Worm (Caenorhabditis elegans) whole organism, L4 larva: ENCODE data around the gene F43G6.16.
"Not testable (repeated sequence)": the region's sequence is repeated elsewhere in the genome, so short reads cannot be mapped to it uniquely, and the experiment has no call there.

Experiments used
- D1046.2 ChIP-seq: fragments of 200-800 bp; sonication (Bioruptor generic); IDR thresholded peaks from 2 replicates; pipeline ENCODE4 v1.3.6; 2022; ENCODE audit warnings: missing genetic modification characterization, missing compliant biosample characterization
- F10B5.3 ChIP-seq: sonication (generic microtip); optimal IDR thresholded peaks from 2 replicates; lab custom pipeline; 2016; ENCODE audit warnings: mild to moderate bottlenecking, missing genetic modification characterization, missing compliant biosample characterization
- F26F4.8 ChIP-seq: fragments of 200-800 bp; sonication (Bioruptor generic); conservative IDR thresholded peaks from 2 replicates; pipeline ENCODE4 v1.3.6; 2022; ENCODE audit warnings: missing genetic modification characterization, missing compliant biosample characterization
- Y105C5A.15 ChIP-seq: fragments of 200-800 bp; sonication (Bioruptor generic); IDR thresholded peaks from 2 replicates; pipeline ENCODE4 v1.3.6; 2022; ENCODE audit warnings: missing genetic modification characterization, missing compliant biosample characterization
- ZK337.2 ChIP-seq: fragments of 200-800 bp; sonication (Bioruptor generic); IDR thresholded peaks from 2 replicates; pipeline ENCODE4 v1.3.6; 2022; ENCODE audit warnings: missing genetic modification reagents, missing genetic modification characterization, missing compliant biosample characterization
- ceh-20 ChIP-seq: fragments of 200-800 bp; sonication (Bioruptor generic); IDR thresholded peaks from 2 replicates; pipeline ENCODE4 v1.3.6; 2022; ENCODE audit warnings: missing genetic modification reagents, missing genetic modification characterization, missing compliant biosample characterization
- ceh-32 ChIP-seq: sonication (generic microtip); optimal IDR thresholded peaks from 2 replicates; lab custom pipeline; 2016; ENCODE audit warnings: mild to moderate bottlenecking, missing genetic modification characterization, missing compliant biosample characterization; ENCODE audit not compliant: poor library complexity
- ceh-44 ChIP-seq: fragments of 200-800 bp; sonication (Bioruptor generic); IDR thresholded peaks from 2 replicates; pipeline ENCODE4 v1.3.6; 2022; ENCODE audit warnings: missing genetic modification reagents, missing genetic modification characterization, missing compliant biosample characterization
- ctbp-1 ChIP-seq: fragments of 200-800 bp; sonication (Bioruptor generic); IDR thresholded peaks from 2 replicates; pipeline ENCODE4 v1.3.6; 2022; ENCODE audit warnings: missing genetic modification reagents, missing genetic modification characterization, missing compliant biosample characterization
- daf-16 ChIP-seq, 3 experiments: sonication (generic microtip); optimal IDR thresholded peaks; 2 replicates each; lab custom pipeline; 2016 to 2017; ENCODE audit warnings: missing genetic modification characterization in 3 of 3, missing genetic modification reagents in 3 of 3, mild to moderate bottlenecking in 2 of 3, missing compliant biosample characterization in 2 of 3, missing biosample characterization in 1 of 3, moderate library complexity in 1 of 3
- daf-19 ChIP-seq: fragments of 200-800 bp; sonication (Bioruptor generic); conservative IDR thresholded peaks from 2 replicates; pipeline ENCODE4 v1.3.6; 2022; ENCODE audit warnings: missing genetic modification characterization, missing compliant biosample characterization
- dmd-6 ChIP-seq: fragments of 200-800 bp; sonication (Bioruptor generic); IDR thresholded peaks from 2 replicates; pipeline ENCODE4 v1.3.6; 2022; ENCODE audit warnings: missing genetic modification reagents, missing genetic modification characterization, missing compliant biosample characterization
- dmd-8 ChIP-seq: fragments of 200-800 bp; sonication (Bioruptor generic); IDR thresholded peaks from 2 replicates; pipeline ENCODE4 v1.3.6; 2022; ENCODE audit warnings: missing genetic modification characterization, missing compliant biosample characterization
- dmd-9 ChIP-seq: fragments of 200-800 bp; sonication (Bioruptor generic); IDR thresholded peaks from 2 replicates; pipeline ENCODE4 v1.3.6; 2022; ENCODE audit warnings: missing genetic modification reagents, missing genetic modification characterization, missing compliant biosample characterization
- dpl-1 ChIP-seq: fragments of 150-350 bp; optimal IDR thresholded peaks from 2 replicates; lab custom pipeline; 2014; ENCODE audit warnings: missing biosample characterization, missing genetic modification reagents, missing genetic modification characterization
- duxl-1 ChIP-seq: sonication (generic microtip); optimal IDR thresholded peaks from 2 replicates; lab custom pipeline; 2016; ENCODE audit warnings: mild to moderate bottlenecking, missing genetic modification characterization, moderate library complexity, missing compliant biosample characterization; ENCODE audit not compliant: poor library complexity
- gei-8 ChIP-seq: fragments of 200-800 bp; sonication (Bioruptor generic); optimal IDR thresholded peaks from 2 replicates; lab custom pipeline; 2018; ENCODE audit warnings: mild to moderate bottlenecking, missing genetic modification characterization, missing compliant biosample characterization
- hif-1 ChIP-seq, 2 experiments: sonication (generic microtip); optimal IDR thresholded peaks; 2 replicates each; lab custom pipeline; 2016 to 2017; ENCODE audit warnings: missing compliant biosample characterization in 2 of 2, missing genetic modification characterization in 2 of 2, missing genetic modification reagents in 2 of 2, missing genotype in 2 of 2, mild to moderate bottlenecking in 1 of 2
- hlh-11 ChIP-seq: fragments of 200-800 bp; sonication (Bioruptor generic); optimal IDR thresholded peaks from 2 replicates; lab custom pipeline; 2018; ENCODE audit warnings: mild to moderate bottlenecking, missing genetic modification characterization, missing compliant biosample characterization
- hlh-30 ChIP-seq: sonication (generic microtip); optimal IDR thresholded peaks from 2 replicates; lab custom pipeline; 2017; ENCODE audit warnings: antibody characterized with exemption, mild to moderate bottlenecking, missing genetic modification characterization, missing compliant biosample characterization; ENCODE audit not compliant: insufficient read depth
- jun-1 ChIP-seq: fragments of 150-350 bp; optimal IDR thresholded peaks from 2 replicates; lab custom pipeline; 2014; ENCODE audit warnings: missing biosample characterization, missing genetic modification reagents, missing genetic modification characterization
- lin-13 ChIP-seq: fragments of 150-350 bp; optimal IDR thresholded peaks from 2 replicates; lab custom pipeline; 2014; ENCODE audit warnings: missing biosample characterization, missing genetic modification reagents, missing genetic modification characterization
- lir-3 ChIP-seq: sonication (generic microtip); optimal IDR thresholded peaks from 2 replicates; lab custom pipeline; 2016; ENCODE audit warnings: mild to moderate bottlenecking, missing genetic modification characterization, missing compliant biosample characterization
- lsy-2 ChIP-seq, 2 experiments: fragments of 150-350 bp in 1 of 2; sonication (generic microtip) in 1 of 2; optimal IDR thresholded peaks; 2 replicates each; lab custom pipeline; 2014 to 2017; ENCODE audit warnings: missing biosample characterization in 2 of 2, missing genetic modification characterization in 2 of 2
- madf-5 ChIP-seq, 2 experiments: fragments of 200-800 bp; sonication (Bioruptor generic); IDR thresholded peaks; 2 replicates each; pipeline ENCODE4 v1.3.6; 2022; ENCODE audit warnings: missing compliant biosample characterization in 2 of 2, missing genetic modification characterization in 2 of 2
- mdl-1 ChIP-seq, 2 experiments: fragments of 150-350 bp in 1 of 2; sonication (generic microtip) in 1 of 2; optimal IDR thresholded peaks; 2 replicates each; lab custom pipeline; 2014 to 2017; ENCODE audit warnings: missing biosample characterization in 2 of 2, missing genetic modification characterization in 2 of 2
- mep-1 ChIP-seq: fragments of 150-350 bp; sonication (generic microtip); optimal IDR thresholded peaks from 3 replicates; lab custom pipeline; 2014; ENCODE audit warnings: missing biosample characterization, missing genetic modification characterization
- mes-2 ChIP-seq: sonication (generic microtip); optimal IDR thresholded peaks from 2 replicates; lab custom pipeline; 2016; ENCODE audit warnings: missing genotype, mild to moderate bottlenecking, missing genetic modification characterization, missing compliant biosample characterization; ENCODE audit not compliant: poor library complexity, severe bottlenecking
- nhr-10 ChIP-seq: fragments of 150-350 bp; optimal IDR thresholded peaks from 2 replicates; lab custom pipeline; 2014; ENCODE audit warnings: missing biosample characterization, missing genetic modification characterization
- nhr-102 ChIP-seq: sonication (generic microtip); optimal IDR thresholded peaks from 2 replicates; lab custom pipeline; 2016; ENCODE audit warnings: mild to moderate bottlenecking, missing genetic modification characterization, moderate library complexity, missing compliant biosample characterization
- nhr-11 ChIP-seq: fragments of 150-350 bp; optimal IDR thresholded peaks from 2 replicates; lab custom pipeline; 2014; ENCODE audit warnings: missing biosample characterization, missing genetic modification characterization
- nhr-111 ChIP-seq: fragments of 200-800 bp; sonication (Bioruptor generic); optimal IDR thresholded peaks from 2 replicates; lab custom pipeline; 2018; ENCODE audit warnings: mild to moderate bottlenecking, missing genetic modification characterization, missing compliant biosample characterization
- nhr-28 ChIP-seq: fragments of 150-350 bp; optimal IDR thresholded peaks from 2 replicates; lab custom pipeline; 2014; ENCODE audit warnings: missing biosample characterization, missing genetic modification characterization
- nhr-41 ChIP-seq: fragments of 200-800 bp; sonication (Bioruptor generic); IDR thresholded peaks from 2 replicates; pipeline ENCODE4 v1.3.6; 2022; ENCODE audit warnings: missing genetic modification reagents, missing genetic modification characterization, missing compliant biosample characterization
- nhr-42 ChIP-seq: fragments of 200-800 bp; sonication (Bioruptor generic); IDR thresholded peaks from 2 replicates; pipeline ENCODE4 v1.3.6; 2022; ENCODE audit warnings: missing genetic modification characterization, missing compliant biosample characterization
- nhr-48 ChIP-seq: sonication (generic microtip); optimal IDR thresholded peaks from 2 replicates; lab custom pipeline; 2016; ENCODE audit warnings: mild to moderate bottlenecking, missing genetic modification characterization, missing compliant biosample characterization
- nhr-6 ChIP-seq: fragments of 150-350 bp; optimal IDR thresholded peaks from 2 replicates; lab custom pipeline; 2014; ENCODE audit warnings: missing biosample characterization, missing genetic modification characterization
- php-3 ChIP-seq: fragments of 200-800 bp; sonication (Bioruptor generic); IDR thresholded peaks from 2 replicates; pipeline ENCODE4 v1.3.6; 2022; ENCODE audit warnings: missing genetic modification reagents, missing genetic modification characterization, missing compliant biosample characterization
- saeg-2 ChIP-seq: fragments of 200-800 bp; sonication (Bioruptor generic); IDR thresholded peaks from 2 replicates; pipeline ENCODE4 v1.3.6; 2022; ENCODE audit warnings: missing genetic modification reagents, missing genetic modification characterization, missing compliant biosample characterization
- sdz-12 ChIP-seq: fragments of 200-800 bp; sonication (Bioruptor generic); optimal IDR thresholded peaks from 2 replicates; lab custom pipeline; 2018; ENCODE audit warnings: mild to moderate bottlenecking, missing genetic modification characterization, missing compliant biosample characterization
- set-16 ChIP-seq: fragments of 200-800 bp; sonication (Bioruptor generic); IDR thresholded peaks from 2 replicates; pipeline ENCODE4 v1.3.6; 2022; ENCODE audit warnings: missing genetic modification reagents, missing genetic modification characterization, missing compliant biosample characterization
- snpc-1.2 ChIP-seq: fragments of 200-800 bp; sonication (Bioruptor generic); IDR thresholded peaks from 2 replicates; pipeline ENCODE4 v1.3.6; 2022; ENCODE audit warnings: missing genetic modification reagents, missing genetic modification characterization, missing compliant biosample characterization
- spr-1 ChIP-seq: sonication (generic microtip); optimal IDR thresholded peaks from 2 replicates; lab custom pipeline; 2016; ENCODE audit warnings: mild to moderate bottlenecking, missing genetic modification characterization, missing compliant biosample characterization
- spr-3 ChIP-seq: fragments of 200-800 bp; sonication (Bioruptor generic); optimal IDR thresholded peaks from 2 replicates; lab custom pipeline; 2018; ENCODE audit warnings: mild to moderate bottlenecking, missing genetic modification characterization, missing compliant biosample characterization
- tag-97 ChIP-seq: fragments of 200-800 bp; sonication (Bioruptor generic); IDR thresholded peaks from 2 replicates; pipeline ENCODE4 v1.3.6; 2022; ENCODE audit warnings: missing genetic modification characterization, missing compliant biosample characterization
- unc-62 ChIP-seq, 3 experiments: fragments of 150-350 bp in 1 of 3; sonication (generic microtip); optimal IDR thresholded peaks in 2 of 3; peaks in 1 of 3; 1 replicate in 1 of 3; 2 replicates in 2 of 3; lab custom pipeline; 2014 to 2017; ENCODE audit warnings: missing biosample characterization in 3 of 3, missing genetic modification characterization in 3 of 3, missing genetic modification reagents in 3 of 3, missing genotype in 1 of 3
- vab-7 ChIP-seq: fragments of 200-800 bp; sonication (Bioruptor generic); IDR thresholded peaks from 2 replicates; pipeline ENCODE4 v1.3.6; 2022; ENCODE audit warnings: missing genetic modification reagents, missing genetic modification characterization, missing compliant biosample characterization
- zfp-3 ChIP-seq: fragments of 200-800 bp; sonication (Bioruptor generic); conservative IDR thresholded peaks from 2 replicates; pipeline ENCODE4 v1.3.6; 2022; ENCODE audit warnings: missing genetic modification reagents, missing genetic modification characterization, missing compliant biosample characterization
- zip-11 ChIP-seq: fragments of 200-800 bp; sonication (Bioruptor generic); IDR thresholded peaks from 2 replicates; pipeline ENCODE4 v1.3.6; 2022; ENCODE audit warnings: missing genetic modification characterization, missing compliant biosample characterization

Gene F43G6.16

DNA sequence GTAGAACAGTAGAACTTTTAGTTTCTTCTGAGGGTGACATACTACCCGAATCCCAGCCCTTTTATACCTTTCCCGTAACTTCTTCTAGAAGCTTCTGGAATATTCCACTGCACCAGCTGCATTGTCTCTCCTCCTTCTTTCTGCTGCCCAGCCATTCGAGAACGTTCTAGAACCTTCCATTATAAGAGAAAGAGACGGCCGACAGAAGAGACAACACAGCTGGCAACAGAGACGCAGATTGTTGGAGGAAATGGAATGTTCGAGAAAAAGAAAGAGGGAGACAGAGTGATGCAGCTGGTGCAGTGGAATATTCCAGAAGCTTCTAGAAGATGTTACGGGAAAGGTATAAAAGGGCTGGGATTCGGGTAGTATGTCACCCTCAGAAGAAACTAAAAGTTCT lies 23.2 kb downstream of the F43G6.16 start, which contains the start of the genes F44E5.4 and F44E5.5:
Gene F44E5.4 (minus strand): TSS at position 35 of the 400 bp plus-strand sequence.
Gene F44E5.5 (plus strand): TSS at position 386 of the 400 bp plus-strand sequence.
- TF ChIP-seq zfp-3 (GFP tag; lab: Robert Waterston, UW) (peak; percentile 100), dmd-6 (GFP tag; lab: Robert Waterston, UW) (peak; percentile 99), F10B5.3 (tag; lab: Kevin White, UChicago) (peak; percentile 89), F26F4.8 (GFP tag; lab: Robert Waterston, UW) (peak; percentile 83; the same call in 1 of the 2 replicates), mdl-1 (tag; optimal IDR thresholded peaks at IDR 0.05; lab: Kevin White, UChicago) (peak in 1 of 2 experiments; percentile 45), sdz-12 (GFP tag; lab: Kevin White, UChicago) (peak; percentile 97), nhr-6 (tag; lab: Kevin White, UChicago) (peak; percentile 3), ctbp-1 (peak; percentile 100), hlh-30 (peak; percentile 78), tag-97 (GFP tag; lab: Robert Waterston, UW) (peak; percentile 100), mep-1 (tag; lab: Kevin White, UChicago) (peak; percentile 81), snpc-1.2 (GFP tag; lab: Robert Waterston, UW) (peak; percentile 96), nhr-102 (peak; percentile 93), madf-5 (GFP tag; IDR thresholded peaks at IDR 0.05; lab: Robert Waterston, UW) (peak; percentile 99), nhr-10 (tag; lab: Kevin White, UChicago) (peak; percentile 82), lsy-2 (tag; optimal IDR thresholded peaks at IDR 0.05; lab: Kevin White, UChicago) (peak; percentile 80 to 82), daf-19 (GFP tag; lab: Robert Waterston, UW) (peak; percentile 100), jun-1 (tag; lab: Kevin White, UChicago) (peak; percentile 84), ceh-20 (GFP tag; lab: Robert Waterston, UW) (peak; percentile 100), Y105C5A.15 (GFP tag; lab: Robert Waterston, UW) (peak; percentile 100), dmd-8 (GFP tag; lab: Robert Waterston, UW) (peak; percentile 91), mes-2 (tag; lab: Kevin White, UChicago) (peak; percentile 75), vab-7 (peak; percentile 98), duxl-1 (tag; lab: Kevin White, UChicago) (peak; percentile 58), nhr-111 (peak; percentile 97), gei-8 (GFP tag; lab: Kevin White, UChicago) (peak; percentile 96), ceh-44 (peak; percentile 95), set-16 (GFP tag; lab: Robert Waterston, UW) (peak; percentile 99), ceh-32 (tag; lab: Kevin White, UChicago) (peak; percentile 42), nhr-28 (tag; lab: Kevin White, UChicago) (peak; percentile 65), daf-16 (GFP tag; optimal IDR thresholded peaks at IDR 0.05; lab: Kevin White, UChicago) (peak; percentile 39 to 97), daf-16 (tag; optimal IDR thresholded peaks at IDR 0.05; lab: Kevin White, UChicago) (peak; percentile 58), spr-1 (tag; lab: Kevin White, UChicago) (peak; percentile 89), php-3 (peak; percentile 100), nhr-48 (tag; lab: Kevin White, UChicago) (peak; percentile 89), D1046.2 (peak; percentile 98), nhr-11 (peak; percentile 77), zip-11 (GFP tag; lab: Robert Waterston, UW) (peak; percentile 95), lir-3 (tag; lab: Kevin White, UChicago) (peak; percentile 63), hlh-11 (tag; lab: Kevin White, UChicago) (peak; percentile 100), lin-13 (peak; percentile 64), ZK337.2 (GFP tag; lab: Robert Waterston, UW) (peak; percentile 80), nhr-42 (GFP tag; lab: Robert Waterston, UW) (peak; percentile 97), spr-3 (GFP tag; lab: Kevin White, UChicago) (peak; percentile 95), dpl-1 (GFP tag; lab: Kevin White, UChicago) (peak; percentile 46), hif-1 (tag; optimal IDR thresholded peaks at IDR 0.05; lab: Kevin White, UChicago) (peak; percentile 83 to 91), nhr-41 (GFP tag; lab: Robert Waterston, UW) (peak; percentile 99), dmd-9 (peak; percentile 98), saeg-2 (GFP tag; lab: Robert Waterston, UW) (peak; percentile 100), unc-62 (GFP tag; optimal IDR thresholded peaks at IDR 0.05 in 1 of 2; lab: Kevin White, UChicago) (peak in 1 of 2 experiments; percentile 96)
- TF ChIP-seq unc-62 (tag; optimal IDR thresholded peaks at IDR 0.05; lab: Kevin White, UChicago): not testable (repeated sequence)
